Worm (Caenorhabditis elegans): ENCODE results near the gene mrp-4.

mrp-4 gene

DNA sequence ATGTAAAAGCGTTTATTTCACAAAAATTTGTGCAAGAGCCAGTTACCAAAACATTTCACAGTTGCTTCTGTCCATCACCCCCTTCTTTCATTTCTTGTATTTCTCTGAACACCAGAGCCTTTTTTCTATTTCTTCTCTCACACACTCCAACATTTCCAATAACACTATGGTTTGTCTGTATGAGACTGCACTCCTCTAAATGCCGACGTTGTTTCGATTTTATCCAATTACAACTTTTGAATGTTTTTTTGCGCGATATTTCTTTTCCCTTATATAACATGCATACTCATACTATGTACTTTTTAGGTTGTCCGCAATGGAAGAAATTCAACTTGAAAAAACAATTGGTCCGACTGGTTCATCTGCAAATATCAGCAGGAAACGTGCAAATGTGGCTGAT is 21.8 kb downstream of the mrp-4 start, which contains the start of gene F21G4.5:
Gene F21G4.5 (plus strand): TSS at position 301 of the 400 bp plus-strand sequence.
- TF ChIP-seq ztf-11 (tag; optimal IDR thresholded peaks at IDR 0.05) (no peak), nhr-25 (tag; optimal IDR thresholded peaks at IDR 0.05) (no peak), lin-39 (tag; optimal IDR thresholded peaks at IDR 0.05) (no peak), lsy-2 (tag; optimal IDR thresholded peaks at IDR 0.05) (no peak), ztf-1 (GFP tag; conservative IDR thresholded peaks at IDR 0.05) (no peak), dmd-4 (tag; optimal IDR thresholded peaks at IDR 0.05) (no peak), blmp-1 (tag; optimal IDR thresholded peaks at IDR 0.05; ENCODE audit: insufficient read depth) (no peak), peb-1 (tag; optimal IDR thresholded peaks at IDR 0.05) (no peak), ceh-82 (tag; optimal IDR thresholded peaks at IDR 0.05) (no peak), mdl-1 (tag; optimal IDR thresholded peaks at IDR 0.05) (no peak), ama-1 (optimal IDR thresholded peaks at IDR 0.05) (no peak), mbf-1 (tag; optimal IDR thresholded peaks at IDR 0.05) (no peak)

- TF ChIP-seq mdl-1 (tag; optimal IDR thresholded peaks at IDR 0.05) (no peak), sem-4 (tag; optimal IDR thresholded peaks at IDR 0.05) (no peak), ztf-1 (GFP tag; conservative IDR thresholded peaks at IDR 0.05) (no peak), snpc-4 (tag; optimal IDR thresholded peaks at IDR 0.05) (no peak), peb-1 (tag; optimal IDR thresholded peaks at IDR 0.05) (no peak), nhr-129 (tag; optimal IDR thresholded peaks at IDR 0.05) (no peak), lin-39 (tag; optimal IDR thresholded peaks at IDR 0.05) (no peak), crh-2 (tag; optimal IDR thresholded peaks at IDR 0.05) (no peak)
Observed at ce11 chrX:9917362-9917761, 33.3 kb downstream of the mrp-4 start, which contains the start of gene F21G4.6. Gene F21G4.6 (minus strand): TSS chrX:9917448.

DNA sequence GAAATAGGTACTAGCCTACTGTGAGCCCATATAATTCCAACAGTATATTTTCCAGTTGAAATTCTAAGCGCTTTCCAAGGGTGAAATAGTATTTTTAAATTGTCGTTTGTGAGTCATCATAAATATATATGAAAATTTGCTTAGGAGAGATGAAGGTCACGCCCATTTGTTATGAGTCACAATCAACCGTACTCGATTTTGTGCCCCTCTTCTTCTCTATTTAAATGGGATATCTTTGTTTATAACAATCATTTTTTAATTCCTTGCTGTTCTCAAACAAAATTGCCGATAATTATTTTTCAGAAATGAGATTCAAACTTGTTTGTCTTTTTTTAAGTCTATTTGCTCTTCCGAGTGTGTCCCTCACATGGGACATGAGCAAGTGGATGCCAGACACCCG is 34.9 kb downstream of the mrp-4 start, which contains the start of gene folr-1:
Gene folr-1 (plus strand): TSS at position 301 of the 400 bp plus-strand sequence.
- no peak for TF ChIP-seq elt-1 (tag; optimal IDR thresholded peaks at IDR 0.05)
- no peak for TF ChIP-seq zag-1 (tag; optimal IDR thresholded peaks at IDR 0.05)
- TF ChIP-seq nhr-25 (tag; optimal IDR thresholded peaks at IDR 0.05): no peak
- TF ChIP-seq snpc-4 (tag; optimal IDR thresholded peaks at IDR 0.05): no peak
- TF ChIP-seq Y55F3AM.14 (GFP tag; optimal IDR thresholded peaks at IDR 0.05): no peak
- no peak for TF ChIP-seq dmd-4 (tag; optimal IDR thresholded peaks at IDR 0.05)
- TF ChIP-seq nhr-23 (tag; optimal IDR thresholded peaks at IDR 0.05): no peak
- no peak for TF ChIP-seq nhr-129 (tag; optimal IDR thresholded peaks at IDR 0.05)
- TF ChIP-seq ztf-4 (tag; optimal IDR thresholded peaks at IDR 0.05): no peak

ce11 chrX:9921257-9921656 is 37.2 kb downstream of the mrp-4 start, which contains the start of gene C17G1.2:
Gene C17G1.2 (plus strand): TSS chrX:9921557.
- TF ChIP-seq peb-1 (tag; optimal IDR thresholded peaks at IDR 0.05): no peak
- TF ChIP-seq blmp-1 (tag; optimal IDR thresholded peaks at IDR 0.05; ENCODE audit: insufficient read depth): no peak
- TF ChIP-seq skn-1 (tag; optimal IDR thresholded peaks at IDR 0.05): no peak
- no peak for TF ChIP-seq lin-11 (tag; optimal IDR thresholded peaks at IDR 0.05)
- no peak for TF ChIP-seq nhr-25 (tag; optimal IDR thresholded peaks at IDR 0.05)
- no peak for TF ChIP-seq nhr-21 (tag; optimal IDR thresholded peaks at IDR 0.05)
- no peak for TF ChIP-seq sma-9 (GFP tag; optimal IDR thresholded peaks at IDR 0.05)
- TF ChIP-seq sma-9 (tag; optimal IDR thresholded peaks at IDR 0.05): no peak
- TF ChIP-seq ceh-82 (tag; optimal IDR thresholded peaks at IDR 0.05): no peak
- TF ChIP-seq nhr-12 (tag; optimal IDR thresholded peaks at IDR 0.05): no peak
- no peak for TF ChIP-seq R02D3.7 (tag; optimal IDR thresholded peaks at IDR 0.05)
- no peak for TF ChIP-seq mbf-1 (tag; optimal IDR thresholded peaks at IDR 0.05)
- no peak for TF ChIP-seq nhr-129 (tag; optimal IDR thresholded peaks at IDR 0.05)
- no peak for TF ChIP-seq ztf-11 (tag; optimal IDR thresholded peaks at IDR 0.05)
- TF ChIP-seq nhr-11 (tag; optimal IDR thresholded peaks at IDR 0.05): no peak
- TF ChIP-seq zag-1 (tag; optimal IDR thresholded peaks at IDR 0.05): no peak
- no peak for TF ChIP-seq ZK546.5 (tag; optimal IDR thresholded peaks at IDR 0.05)
- no peak for TF ChIP-seq dmd-4 (tag; optimal IDR thresholded peaks at IDR 0.05)

DNA sequence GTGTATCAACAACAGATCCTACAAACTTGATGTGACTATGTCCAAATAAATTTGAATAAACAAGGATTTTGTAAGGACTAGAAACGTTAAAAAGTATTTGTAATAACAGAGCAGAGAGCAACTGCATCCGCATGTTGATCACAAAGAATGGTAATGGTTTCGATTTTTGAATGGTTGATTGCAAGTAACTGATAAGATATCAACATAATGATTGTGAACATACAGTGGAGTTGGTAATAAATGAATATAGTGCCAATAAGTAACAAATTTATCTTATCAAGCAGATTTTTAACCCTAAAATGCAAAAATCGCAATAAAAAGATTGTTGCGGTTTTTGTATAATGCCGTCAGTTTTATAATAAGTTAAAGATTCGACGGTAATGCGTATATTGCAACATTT is 40.9 kb downstream of the mrp-4 start, which contains the start of gene ugt-23:
Gene ugt-23 (minus strand): TSS at position 212 of the 400 bp plus-strand sequence.
- TF ChIP-seq sma-9 (GFP tag; optimal IDR thresholded peaks at IDR 0.05): no peak
- no peak for TF ChIP-seq sma-9 (tag; optimal IDR thresholded peaks at IDR 0.05)
- TF ChIP-seq nhr-21 (tag; optimal IDR thresholded peaks at IDR 0.05): no peak
- no peak for TF ChIP-seq zag-1 (tag; optimal IDR thresholded peaks at IDR 0.05)
- TF ChIP-seq unc-39 (tag; optimal IDR thresholded peaks at IDR 0.05): no peak
- peak; percentile 69 for TF ChIP-seq fos-1 (tag; optimal IDR thresholded peaks at IDR 0.05)
- TF ChIP-seq ama-1 (optimal IDR thresholded peaks at IDR 0.05): no peak
- TF ChIP-seq snpc-4 (tag; optimal IDR thresholded peaks at IDR 0.05): no peak
- no peak for TF ChIP-seq mab-5 (tag; optimal IDR thresholded peaks at IDR 0.05)
- no peak for TF ChIP-seq ZK546.5 (tag; optimal IDR thresholded peaks at IDR 0.05)

All from whole organism, L2 larva.